Fruit fly (Drosophila melanogaster) whole organism, embryonic: ENCODE measurements around the gene CG2931.
A peak's percentile ranks its signal among the peaks of the same experiment; 100 is the strongest.

Experiments
- CG10543 ChIP-seq: fragments of 200-800 bp; sonication (Bioruptor generic); optimal IDR thresholded peaks from 3 replicates; lab custom pipeline; 2017; ENCODE audit warnings: missing biosample characterization, mild to moderate bottlenecking, missing genetic modification characterization, moderate library complexity
- CG3065 ChIP-seq: fragments of 200-800 bp; sonication (Bioruptor generic); optimal IDR thresholded peaks from 2 replicates; lab custom pipeline; 2016; ENCODE audit warnings: missing biosample characterization, missing genetic modification characterization
- CG34422 ChIP-seq: fragments of 200-800 bp; sonication (Bioruptor generic); IDR thresholded peaks from 3 replicates; pipeline ENCODE4 v1.3.6; 2022; ENCODE audit warnings: missing biosample characterization, missing genetic modification characterization
- CG4730 ChIP-seq: fragments of 200-800 bp; sonication (Bioruptor generic); IDR thresholded peaks from 2 replicates; pipeline ENCODE4 v1.3.6; 2022; ENCODE audit warnings: missing biosample characterization, missing genetic modification characterization
- CG6791 ChIP-seq: fragments of 200-800 bp; sonication (Bioruptor generic); IDR thresholded peaks from 3 replicates; pipeline ENCODE4 v1.3.6; 2022; ENCODE audit warnings: missing biosample characterization, missing genetic modification characterization; ENCODE audit not compliant: partially characterized antibody
- Dad ChIP-seq: fragments of 200-800 bp; sonication (Bioruptor generic); optimal IDR thresholded peaks from 3 replicates; lab custom pipeline; 2016; ENCODE audit warnings: missing biosample characterization, missing genetic modification characterization
- E2f2 ChIP-seq: fragments of 200-800 bp; sonication (Bioruptor generic); IDR thresholded peaks from 2 replicates; pipeline ENCODE4 v1.3.6; 2022; ENCODE audit warnings: missing biosample characterization, missing genetic modification characterization
- HHEX ChIP-seq: fragments of 200-800 bp; sonication (Bioruptor generic); optimal IDR thresholded peaks from 3 replicates; lab custom pipeline; 2017; ENCODE audit warnings: missing biosample characterization, mild to moderate bottlenecking, missing genetic modification characterization, missing genetic modification reagents
- NK7.1 ChIP-seq: fragments of 200-800 bp; sonication (Bioruptor generic); optimal IDR thresholded peaks from 3 replicates; lab custom pipeline; 2016; ENCODE audit warnings: missing biosample characterization, missing genetic modification characterization
- br ChIP-seq: fragments of >200 bp; optimal IDR thresholded peaks from 2 replicates; lab custom pipeline; 2017
- da ChIP-seq: fragments of 200-800 bp; sonication (Bioruptor generic); optimal IDR thresholded peaks from 2 replicates; lab custom pipeline; 2016; ENCODE audit warnings: missing biosample characterization, missing genetic modification characterization
- gce ChIP-seq: fragments of 200-800 bp; sonication (Bioruptor generic); IDR thresholded peaks from 3 replicates; pipeline ENCODE4 v1.3.6; 2022; ENCODE audit warnings: missing biosample characterization, missing genetic modification characterization
- tna ChIP-seq: fragments of 200-800 bp; sonication (Bioruptor generic); IDR thresholded peaks from 2 replicates; pipeline ENCODE4 v1.3.6; 2022; ENCODE audit warnings: missing biosample characterization, missing genetic modification characterization; ENCODE audit not compliant: partially characterized antibody
- toy ChIP-seq: fragments of 200-800 bp; sonication (Bioruptor generic); IDR thresholded peaks from 2 replicates; pipeline ENCODE4 v1.3.6; 2022; ENCODE audit warnings: missing biosample characterization, missing genetic modification characterization

dm6 chr3R:5587863-5588519 lies 19.6 kb upstream of the CG2931 start, which contains the start of gene CG2926:
- TF ChIP-seq gce (no peak), NK7.1 (no peak), CG6791 (peak; percentile 94), CG4730 (GFP tag; lab: Robert Waterston, UW) (no peak), CG34422 (GFP tag; lab: Robert Waterston, UW) (peak; percentile 82; the same call in 2 of the 3 replicates), E2f2 (GFP tag; lab: Robert Waterston, UW) (peak; percentile 72), Dad (GFP tag; lab: Kevin White, UChicago) (no peak), toy (GFP tag; lab: Robert Waterston, UW) (no peak), HHEX (GFP tag; lab: Kevin White, UChicago) (no peak), da (GFP tag; lab: Kevin White, UChicago) (no peak), br (lab: Kevin White, UChicago) (no peak), CG10543 (GFP tag; lab: Kevin White, UChicago) (no peak), tna (GFP tag; lab: Robert Waterston, UW) (peak; percentile 89), CG3065 (GFP tag; lab: Kevin White, UChicago) (no peak)
